Worm (Caenorhabditis elegans) whole organism, L1 larva: ENCODE results near the gene tph-1.
A peak's percentile ranks its signal among the peaks of the same experiment; 100 is the strongest.

ENCODE experiments used
- C34B4.2 ChIP-seq: sonication (generic microtip); optimal IDR thresholded peaks from 2 replicates; lab custom pipeline; 2017; ENCODE audit warnings: mild to moderate bottlenecking, missing genetic modification characterization, missing compliant biosample characterization
- F16B12.6 ChIP-seq: fragments of 150-350 bp; optimal IDR thresholded peaks from 2 replicates; lab custom pipeline; 2014; ENCODE audit warnings: missing biosample characterization, missing genetic modification characterization
- aha-1 ChIP-seq: fragments of 150-350 bp; optimal IDR thresholded peaks from 2 replicates; lab custom pipeline; 2014; ENCODE audit warnings: missing biosample characterization, missing genetic modification characterization
- blmp-1 ChIP-seq: fragments of 150-350 bp; optimal IDR thresholded peaks from 2 replicates; lab custom pipeline; 2014; ENCODE audit warnings: missing biosample characterization, missing genetic modification characterization
- ceh-82 ChIP-seq, 3 experiments: fragments of 150-350 bp in 1 of 3; sonication (generic microtip) in 2 of 3; optimal IDR thresholded peaks; 2 replicates each; lab custom pipeline; 2014 to 2017; ENCODE audit warnings: missing biosample characterization in 3 of 3, missing genetic modification characterization in 3 of 3
- ceh-88 ChIP-seq: fragments of 200-800 bp; sonication (Bioruptor generic); IDR thresholded peaks from 2 replicates; pipeline ENCODE4 v1.3.6; 2022; ENCODE audit warnings: missing genetic modification characterization, missing compliant biosample characterization
- dpl-1 ChIP-seq, 3 experiments: fragments of 150-350 bp in 2 of 3; sonication (generic microtip) in 1 of 3; optimal IDR thresholded peaks; 2 replicates each; lab custom pipeline; 2014 to 2017; ENCODE audit warnings: missing biosample characterization in 3 of 3, missing genetic modification characterization in 3 of 3, missing genetic modification reagents in 3 of 3
- dsc-1 ChIP-seq: sonication (generic microtip); optimal IDR thresholded peaks from 2 replicates; lab custom pipeline; 2016; ENCODE audit warnings: mild to moderate bottlenecking, missing genetic modification characterization, missing compliant biosample characterization
- efl-1 ChIP-seq, 4 experiments: fragments of 150-350 bp; optimal IDR thresholded peaks in 3 of 4; peaks in 1 of 4; 1 replicate in 1 of 4; 2 replicates in 3 of 4; lab custom pipeline; 2014; ENCODE audit warnings: missing biosample characterization in 2 of 4, missing genetic modification characterization in 2 of 4, missing genetic modification reagents in 2 of 4
- efl-3 ChIP-seq: fragments of 200-800 bp; sonication (Bioruptor generic); optimal IDR thresholded peaks from 2 replicates; lab custom pipeline; 2018; ENCODE audit warnings: mild to moderate bottlenecking, missing genetic modification characterization, missing compliant biosample characterization
- egl-13 ChIP-seq: sonication (generic microtip); optimal IDR thresholded peaks from 2 replicates; lab custom pipeline; 2016; ENCODE audit warnings: missing genotype, missing genetic modification reagents, missing genetic modification characterization, missing compliant biosample characterization
- elt-3 ChIP-seq, 6 experiments: fragments of 150-350 bp in 1 of 6; sonication (generic microtip); optimal IDR thresholded peaks; 2 replicates each; lab custom pipeline; 2017 to 2018; ENCODE audit warnings: missing biosample characterization in 6 of 6, missing genetic modification characterization in 6 of 6, inconsistent platforms in 1 of 6
- ets-5 ChIP-seq: fragments of 200-800 bp; sonication (Bioruptor generic); IDR thresholded peaks from 2 replicates; pipeline ENCODE4 v1.3.6; 2022; ENCODE audit warnings: missing genetic modification characterization, missing compliant biosample characterization
- fkh-10 ChIP-seq: sonication (generic microtip); optimal IDR thresholded peaks from 2 replicates; lab custom pipeline; 2017; ENCODE audit warnings: missing biosample characterization, missing genetic modification reagents, missing genetic modification characterization
- fkh-4 ChIP-seq: sonication (generic microtip); optimal IDR thresholded peaks from 2 replicates; lab custom pipeline; 2016; ENCODE audit warnings: missing compliant biosample characterization, missing genetic modification characterization, borderline replicate concordance
- fos-1 ChIP-seq: fragments of 150-350 bp; optimal IDR thresholded peaks from 2 replicates; lab custom pipeline; 2014; ENCODE audit warnings: missing biosample characterization, missing genetic modification characterization
- hlh-4 ChIP-seq: sonication (generic microtip); optimal IDR thresholded peaks from 2 replicates; lab custom pipeline; 2016; ENCODE audit warnings: mild to moderate bottlenecking, missing genetic modification characterization, missing compliant biosample characterization
- hpl-2 ChIP-seq: fragments of 150-350 bp; optimal IDR thresholded peaks from 2 replicates; lab custom pipeline; 2014; ENCODE audit warnings: missing biosample characterization, missing genetic modification reagents, missing genetic modification characterization
- jun-1 ChIP-seq: fragments of 150-350 bp; optimal IDR thresholded peaks from 2 replicates; lab custom pipeline; 2014; ENCODE audit warnings: missing biosample characterization, missing genetic modification reagents, missing genetic modification characterization
- lin-14 ChIP-seq: fragments of 200-800 bp; sonication (Bioruptor generic); optimal IDR thresholded peaks from 2 replicates; lab custom pipeline; 2018; ENCODE audit warnings: mild to moderate bottlenecking, missing genetic modification characterization, moderate library complexity, missing compliant biosample characterization
- lin-35 ChIP-seq, 2 experiments: fragments of 150-350 bp; optimal IDR thresholded peaks; 2 replicates each; lab custom pipeline; 2014; ENCODE audit warnings: missing biosample characterization in 2 of 2, missing genetic modification characterization in 2 of 2, missing genetic modification reagents in 2 of 2
- mab-9 ChIP-seq: fragments of 200-800 bp; sonication (Bioruptor generic); IDR thresholded peaks from 2 replicates; pipeline ENCODE4 v1.3.6; 2022; ENCODE audit warnings: missing genetic modification reagents, missing genetic modification characterization, missing compliant biosample characterization
- nhr-11 ChIP-seq: fragments of 150-350 bp; optimal IDR thresholded peaks from 2 replicates; lab custom pipeline; 2014; ENCODE audit warnings: missing biosample characterization, missing genetic modification characterization
- nhr-20 ChIP-seq: sonication (generic microtip); optimal IDR thresholded peaks from 2 replicates; lab custom pipeline; 2016; ENCODE audit warnings: mild to moderate bottlenecking, missing genetic modification characterization, missing compliant biosample characterization
- nhr-237 ChIP-seq: fragments of 150-350 bp; optimal IDR thresholded peaks from 2 replicates; lab custom pipeline; 2014; ENCODE audit warnings: missing biosample characterization, missing genetic modification characterization
- nhr-77 ChIP-seq: fragments of 150-350 bp; optimal IDR thresholded peaks from 2 replicates; lab custom pipeline; 2014; ENCODE audit warnings: missing biosample characterization, missing genetic modification characterization
- nhr-84 ChIP-seq: sonication (generic microtip); optimal IDR thresholded peaks from 2 replicates; lab custom pipeline; 2017; ENCODE audit warnings: missing biosample characterization, missing genetic modification characterization
- nhr-85 ChIP-seq: sonication (generic microtip); peaks from one replicate; lab custom pipeline; 2016; ENCODE audit warnings: missing genetic modification characterization, inconsistent platforms, missing compliant biosample characterization
- pax-3 ChIP-seq: fragments of 200-800 bp; sonication (Bioruptor generic); optimal IDR thresholded peaks from 2 replicates; lab custom pipeline; 2018; ENCODE audit warnings: mild to moderate bottlenecking, missing genetic modification characterization, moderate library complexity, missing compliant biosample characterization
- snpc-4 ChIP-seq: fragments of 150-350 bp; optimal IDR thresholded peaks from 2 replicates; lab custom pipeline; 2014; ENCODE audit warnings: missing biosample characterization, missing genetic modification characterization
- sptf-1 ChIP-seq: fragments of 150-350 bp; optimal IDR thresholded peaks from 2 replicates; lab custom pipeline; 2014; ENCODE audit warnings: missing biosample characterization, missing genetic modification characterization
- unc-130 ChIP-seq: fragments of 150-350 bp; optimal IDR thresholded peaks from 2 replicates; lab custom pipeline; 2017; ENCODE audit warnings: missing biosample characterization, missing genetic modification characterization, inconsistent platforms
- unc-30 ChIP-seq: sonication (generic microtip); optimal IDR thresholded peaks from 2 replicates; lab custom pipeline; 2017; ENCODE audit warnings: missing biosample characterization, missing genetic modification characterization
- unc-62 ChIP-seq: fragments of 150-350 bp; optimal IDR thresholded peaks from 2 replicates; lab custom pipeline; 2014; ENCODE audit warnings: missing biosample characterization, missing genetic modification reagents, missing genetic modification characterization
- unc-98 ChIP-seq: fragments of 200-800 bp; sonication (Bioruptor generic); IDR thresholded peaks from 2 replicates; pipeline ENCODE4 v1.3.6; 2022; ENCODE audit warnings: missing genetic modification characterization, missing compliant biosample characterization
- xbp-1 ChIP-seq: sonication (generic microtip); optimal IDR thresholded peaks from 2 replicates; lab custom pipeline; 2016; ENCODE audit warnings: missing genetic modification characterization, missing compliant biosample characterization
- zag-1 ChIP-seq: fragments of 150-350 bp; optimal IDR thresholded peaks from 2 replicates; lab custom pipeline; 2014; ENCODE audit warnings: missing biosample characterization, missing genetic modification characterization
- ztf-4 ChIP-seq: fragments of 150-350 bp; optimal IDR thresholded peaks from 2 replicates; lab custom pipeline; 2014; ENCODE audit warnings: missing biosample characterization, missing genetic modification characterization

The tph-1 gene

ce11 chrII:7537603-7538230 lies 11.4 kb upstream of the tph-1 start, which contains the start of gene nfi-1 (continued):
- TF ChIP-seq hpl-2, result no peak
- no peak for TF ChIP-seq nhr-84 (tag; lab: Kevin White, UChicago)
- no peak for TF ChIP-seq egl-13
- TF ChIP-seq snpc-4 (tag; lab: Kevin White, UChicago), result peak; percentile 8
- no peak for TF ChIP-seq pax-3 (tag; lab: Kevin White, UChicago)
- peak; percentile 13 for TF ChIP-seq nhr-85 (tag; lab: Kevin White, UChicago)
- TF ChIP-seq unc-62 (GFP tag; lab: Kevin White, UChicago), result no peak
- TF ChIP-seq jun-1 (tag; lab: Kevin White, UChicago), result no peak
- TF ChIP-seq lin-35 (GFP tag; optimal IDR thresholded peaks at IDR 0.05; lab: Kevin White, UChicago), result peak; percentile 74 to 88
- no peak for TF ChIP-seq aha-1 (tag; lab: Kevin White, UChicago)
- no peak for TF ChIP-seq sptf-1 (tag; lab: Kevin White, UChicago)
- TF ChIP-seq hlh-4 (tag; lab: Kevin White, UChicago), result no peak
- TF ChIP-seq fkh-4 (tag; lab: Kevin White, UChicago), result no peak
- no peak for TF ChIP-seq F16B12.6 (tag; lab: Kevin White, UChicago)
- peak; percentile 65 to 87 (median 76) for TF ChIP-seq dpl-1 (GFP tag; optimal IDR thresholded peaks at IDR 0.05; lab: Kevin White, UChicago)
- peak in 1 of 6 experiments; percentile 50 for TF ChIP-seq elt-3 (tag; optimal IDR thresholded peaks at IDR 0.05; lab: Kevin White, UChicago)
- no peak for TF ChIP-seq ceh-82 (tag; optimal IDR thresholded peaks at IDR 0.05; lab: Kevin White, UChicago)
- TF ChIP-seq mab-9 (GFP tag; lab: Robert Waterston, UW), result no peak
- TF ChIP-seq efl-1 (optimal IDR thresholded peaks at IDR 0.05; lab: Kevin White, UChicago), result peak; percentile 44 to 80
- peak; percentile 82 to 97 for TF ChIP-seq efl-1 (GFP tag; optimal IDR thresholded peaks at IDR 0.05 in 1 of 2; lab: Kevin White, UChicago)
- peak; percentile 60 for TF ChIP-seq lin-14 (GFP tag; lab: Kevin White, UChicago)
- TF ChIP-seq unc-30, result no peak
- TF ChIP-seq dsc-1 (tag; lab: Kevin White, UChicago), result no peak
- no peak for TF ChIP-seq unc-98 (GFP tag; lab: Robert Waterston, UW)
- no peak for TF ChIP-seq C34B4.2 (tag; lab: Kevin White, UChicago)
- peak; percentile 55 for TF ChIP-seq unc-130 (tag; lab: Kevin White, UChicago)
- TF ChIP-seq nhr-20 (tag; lab: Kevin White, UChicago), result peak; percentile 58
- peak; percentile 53 for TF ChIP-seq xbp-1 (tag; lab: Kevin White, UChicago)
- TF ChIP-seq ztf-4 (tag; lab: Kevin White, UChicago), result no peak
- TF ChIP-seq zag-1, result no peak
- no peak for TF ChIP-seq ets-5 (GFP tag; lab: Robert Waterston, UW)
- no peak for TF ChIP-seq ceh-88 (GFP tag; lab: Robert Waterston, UW)
- TF ChIP-seq, all 84 proteins: peak for 26

- TF ChIP-seq F16B12.6 (tag; lab: Kevin White, UChicago), result no peak
- peak; percentile 58 for TF ChIP-seq blmp-1
Measured at ce11 chrII:7542952-7543351, 6.2 kb upstream of the tph-1 start.

- no peak for TF ChIP-seq fos-1
- TF ChIP-seq nhr-11 (tag; lab: Kevin White, UChicago), result no peak
- peak; percentile 9 for TF ChIP-seq blmp-1
- TF ChIP-seq nhr-237, result no peak
Measured at ce11 chrII:7543808-7544207, 5.3 kb upstream of the tph-1 start, which contains the start of gene rol-8. rol-8 (plus strand) TSS chrII:7544108.

ce11 chrII:7544782-7545181 lies 4.4 kb upstream of the tph-1 start:
- no peak for TF ChIP-seq fkh-10 (GFP tag; lab: Kevin White, UChicago)
- no peak for TF ChIP-seq fkh-4 (tag; lab: Kevin White, UChicago)
- TF ChIP-seq efl-3 (GFP tag; lab: Kevin White, UChicago), result no peak
- TF ChIP-seq nhr-77 (tag; lab: Kevin White, UChicago), result no peak
